Fruit fly (Drosophila melanogaster) whole organism, embryonic: ENCODE measurements around the gene Glt.

ENCODE experiments used
- BEAF-32 ChIP-seq: fragments of 200-800 bp; sonication (Bioruptor generic); optimal IDR thresholded peaks from 3 replicates; lab custom pipeline; 2017; ENCODE audit warnings: missing biosample characterization, missing genetic modification characterization, mild to moderate bottlenecking, moderate library complexity, missing genetic modification reagents
- Bgb ChIP-seq: fragments of 200-800 bp; sonication (Bioruptor generic); IDR thresholded peaks from 2 replicates; pipeline ENCODE4 v1.3.6; 2022; ENCODE audit warnings: missing biosample characterization, missing genetic modification characterization; ENCODE audit not compliant: partially characterized antibody
- BtbVII ChIP-seq: fragments of 200-800 bp; sonication (Bioruptor generic); optimal IDR thresholded peaks from 3 replicates; lab custom pipeline; 2017; ENCODE audit warnings: missing biosample characterization, mild to moderate bottlenecking, missing genetic modification characterization
- CG10267 ChIP-seq: fragments of 200-800 bp; sonication (Bioruptor generic); optimal IDR thresholded peaks from 2 replicates; lab custom pipeline; 2018; ENCODE audit warnings: missing biosample characterization, mild to moderate bottlenecking, missing genetic modification characterization, moderate library complexity
- CG12155 ChIP-seq: fragments of 200-800 bp; sonication (Bioruptor generic); optimal IDR thresholded peaks from 3 replicates; lab custom pipeline; 2016; ENCODE audit warnings: missing biosample characterization, missing genetic modification characterization
- CG12299 ChIP-seq: fragments of 200-800 bp; sonication (Bioruptor generic); optimal IDR thresholded peaks from 2 replicates; lab custom pipeline; 2018; ENCODE audit warnings: missing biosample characterization, mild to moderate bottlenecking, missing genetic modification characterization
- CG12659 ChIP-seq: fragments of 200-800 bp; sonication (Bioruptor generic); optimal IDR thresholded peaks from 3 replicates; lab custom pipeline; 2017; ENCODE audit warnings: mild to moderate bottlenecking, missing biosample characterization, missing genetic modification reagents, missing genetic modification characterization
- CG13287 ChIP-seq: fragments of 200-800 bp; sonication (Bioruptor generic); IDR thresholded peaks from 2 replicates; pipeline ENCODE4 v1.3.6; 2022; ENCODE audit warnings: missing biosample characterization, missing genetic modification characterization; ENCODE audit not compliant: partially characterized antibody
- CG14710 ChIP-seq: fragments of 200-800 bp; sonication (Bioruptor generic); optimal IDR thresholded peaks from 3 replicates; lab custom pipeline; 2019; ENCODE audit warnings: missing biosample characterization, mild to moderate bottlenecking, missing genetic modification characterization, moderate library complexity
- CG15073 ChIP-seq: fragments of 200-800 bp; sonication (Bioruptor generic); optimal IDR thresholded peaks from 2 replicates; lab custom pipeline; 2016; ENCODE audit warnings: missing biosample characterization, missing genetic modification characterization
- CG15601 ChIP-seq: fragments of 200-800 bp; sonication (Bioruptor generic); optimal IDR thresholded peaks from 3 replicates; lab custom pipeline; 2019; ENCODE audit warnings: missing biosample characterization, mild to moderate bottlenecking, missing genetic modification characterization, moderate library complexity
- CG16813 ChIP-seq: fragments of 200-800 bp; sonication (Bioruptor generic); IDR thresholded peaks from 3 replicates; pipeline ENCODE4 v1.3.6; 2022; ENCODE audit warnings: missing biosample characterization, missing genetic modification characterization; ENCODE audit not compliant: partially characterized antibody
- CG17361 ChIP-seq: fragments of 200-800 bp; sonication (Bioruptor generic); IDR thresholded peaks from 3 replicates; pipeline ENCODE4 v1.3.6; 2022; ENCODE audit warnings: missing biosample characterization, missing genetic modification characterization
- CG17385 ChIP-seq: fragments of 200-800 bp; sonication (Bioruptor generic); optimal IDR thresholded peaks from 3 replicates; lab custom pipeline; 2018; ENCODE audit warnings: missing biosample characterization, mild to moderate bottlenecking, missing genetic modification characterization
- CG17829 ChIP-seq: fragments of 200-800 bp; optimal IDR thresholded peaks from 2 replicates; lab custom pipeline; 2019; ENCODE audit warnings: missing biosample characterization, mild to moderate bottlenecking, missing genetic modification characterization, moderate library complexity
- CG2116 ChIP-seq: fragments of 200-800 bp; sonication (Bioruptor generic); optimal IDR thresholded peaks from 3 replicates; lab custom pipeline; 2018; ENCODE audit warnings: missing biosample characterization, mild to moderate bottlenecking, missing genetic modification characterization
- CG2129 ChIP-seq: fragments of 200-800 bp; sonication (Bioruptor generic); IDR thresholded peaks from 2 replicates; pipeline ENCODE4 v1.3.6; 2022; ENCODE audit warnings: missing biosample characterization, missing genetic modification characterization; ENCODE audit not compliant: partially characterized antibody
- CG34224 ChIP-seq: fragments of 200-800 bp; sonication (Bioruptor generic); IDR thresholded peaks from 3 replicates; pipeline ENCODE4 v1.3.6; 2022; ENCODE audit warnings: missing biosample characterization, missing genetic modification characterization; ENCODE audit not compliant: partially characterized antibody
- CG4820 ChIP-seq: fragments of 200-800 bp; sonication (Bioruptor generic); optimal IDR thresholded peaks from 3 replicates; lab custom pipeline; 2016; ENCODE audit warnings: missing biosample characterization, missing genetic modification characterization
- CG6765 ChIP-seq: fragments of 200-800 bp; sonication (Bioruptor generic); optimal IDR thresholded peaks from 3 replicates; lab custom pipeline; 2017; ENCODE audit warnings: missing biosample characterization, mild to moderate bottlenecking, missing genetic modification characterization
- CG9932 ChIP-seq: fragments of 200-800 bp; sonication (Bioruptor generic); IDR thresholded peaks from 2 replicates; pipeline ENCODE4 v1.3.6; 2022; ENCODE audit warnings: missing biosample characterization, missing genetic modification characterization
- Dll ChIP-seq: fragments of 200-800 bp; sonication (Bioruptor generic); IDR thresholded peaks from 4 replicates; pipeline ENCODE4 v1.3.6; 2022; ENCODE audit warnings: missing biosample characterization, missing genetic modification characterization; ENCODE audit not compliant: partially characterized antibody
- Doc2 ChIP-seq: fragments of 200-800 bp; sonication (Bioruptor generic); IDR thresholded peaks from 2 replicates; pipeline ENCODE4 v1.3.6; 2022; ENCODE audit warnings: missing biosample characterization, missing genetic modification characterization
- Dp ChIP-seq: fragments of 200-800 bp; sonication (Bioruptor generic); optimal IDR thresholded peaks from 2 replicates; lab custom pipeline; 2018; ENCODE audit warnings: missing biosample characterization, mild to moderate bottlenecking, missing genetic modification characterization, moderate library complexity
- Lhr ChIP-seq: fragments of 200-800 bp; sonication (Bioruptor generic); optimal IDR thresholded peaks from 3 replicates; lab custom pipeline; 2017; ENCODE audit warnings: mild to moderate bottlenecking, missing biosample characterization, missing genetic modification reagents, missing genetic modification characterization
- MBD-R2 ChIP-seq: fragments of 200-800 bp; sonication (Bioruptor generic); IDR thresholded peaks from 2 replicates; pipeline ENCODE4 v1.3.6; 2022; ENCODE audit warnings: missing biosample characterization, missing genetic modification characterization
- MESR4 ChIP-seq: fragments of 200-800 bp; sonication (Bioruptor generic); optimal IDR thresholded peaks from 2 replicates; lab custom pipeline; 2018; ENCODE audit warnings: missing biosample characterization, mild to moderate bottlenecking, missing genetic modification characterization, moderate library complexity
- Nf-YA ChIP-seq: fragments of 200-800 bp; sonication (Bioruptor generic); IDR thresholded peaks from 2 replicates; pipeline ENCODE4 v1.3.6; 2022; ENCODE audit warnings: missing biosample characterization, missing genetic modification characterization
- Opbp ChIP-seq: fragments of 200-800 bp; sonication (Bioruptor generic); IDR thresholded peaks from 3 replicates; pipeline ENCODE4 v1.3.6; 2022; ENCODE audit warnings: missing biosample characterization, missing genetic modification characterization; ENCODE audit not compliant: partially characterized antibody
- Rx ChIP-seq: fragments of 200-800 bp; sonication (Bioruptor generic); IDR thresholded peaks from 2 replicates; pipeline ENCODE4 v1.3.6; 2022; ENCODE audit warnings: missing biosample characterization, missing genetic modification characterization
- Scr ChIP-seq: fragments of 200-800 bp; sonication (Bioruptor generic); IDR thresholded peaks from 2 replicates; pipeline ENCODE4 v1.3.6; 2022; ENCODE audit warnings: missing biosample characterization, missing genetic modification characterization; ENCODE audit not compliant: partially characterized antibody
- Spps ChIP-seq: fragments of 200-800 bp; sonication (Bioruptor generic); optimal IDR thresholded peaks from 2 replicates; lab custom pipeline; 2018; ENCODE audit warnings: missing biosample characterization, mild to moderate bottlenecking, missing genetic modification characterization
- YL-1 ChIP-seq: fragments of 200-800 bp; sonication (Bioruptor generic); optimal IDR thresholded peaks from 3 replicates; lab custom pipeline; 2017; ENCODE audit warnings: missing biosample characterization, mild to moderate bottlenecking, missing genetic modification characterization
- bbx ChIP-seq: fragments of 200-800 bp; sonication (Bioruptor generic); IDR thresholded peaks from 2 replicates; pipeline ENCODE4 v1.3.6; 2022; ENCODE audit warnings: missing biosample characterization, missing genetic modification characterization; ENCODE audit not compliant: partially characterized antibody
- chinmo ChIP-seq: fragments of 200-800 bp; sonication (Bioruptor generic); IDR thresholded peaks from 4 replicates; pipeline ENCODE4 v1.3.6; 2022; ENCODE audit warnings: missing biosample characterization, missing genetic modification characterization; ENCODE audit not compliant: partially characterized antibody
- eyg ChIP-seq: fragments of 200-800 bp; sonication (Bioruptor generic); optimal IDR thresholded peaks from 3 replicates; lab custom pipeline; 2016; ENCODE audit warnings: missing biosample characterization, missing genetic modification characterization
- gsb-n ChIP-seq: fragments of 200-800 bp; sonication (Bioruptor generic); optimal IDR thresholded peaks from 3 replicates; lab custom pipeline; 2018; ENCODE audit warnings: missing biosample characterization, mild to moderate bottlenecking, missing genetic modification characterization
- knrl ChIP-seq: fragments of 200-800 bp; sonication (Bioruptor generic); IDR thresholded peaks from 3 replicates; pipeline ENCODE4 v1.3.6; 2022; ENCODE audit warnings: missing biosample characterization, missing genetic modification characterization; ENCODE audit not compliant: partially characterized antibody
- phol ChIP-seq: fragments of 200-800 bp; sonication (Bioruptor generic); optimal IDR thresholded peaks from 3 replicates; lab custom pipeline; 2018; ENCODE audit warnings: missing biosample characterization, mild to moderate bottlenecking, missing genetic modification characterization, moderate library complexity
- row ChIP-seq: fragments of 200-800 bp; sonication (Bioruptor generic); IDR thresholded peaks from 3 replicates; pipeline ENCODE4 v1.3.6; 2022; ENCODE audit warnings: missing biosample characterization, missing genetic modification characterization
- salm ChIP-seq: fragments of 200-800 bp; sonication (Bioruptor generic); optimal IDR thresholded peaks from 2 replicates; lab custom pipeline; 2018; ENCODE audit warnings: missing biosample characterization, mild to moderate bottlenecking, missing genetic modification characterization
- sens ChIP-seq: fragments of 200-800 bp; sonication (Bioruptor generic); peaks from one replicate; lab custom pipeline; 2016; ENCODE audit warnings: missing biosample characterization, missing genetic modification characterization
- sna ChIP-seq: fragments of 200-800 bp; sonication (Bioruptor generic); IDR thresholded peaks from 2 replicates; pipeline ENCODE4 v1.3.6; 2022; ENCODE audit warnings: missing biosample characterization, missing genetic modification characterization; ENCODE audit not compliant: partially characterized antibody
- stwl ChIP-seq: fragments of 200-800 bp; sonication (Bioruptor generic); optimal IDR thresholded peaks from 3 replicates; lab custom pipeline; 2018; ENCODE audit warnings: missing biosample characterization, mild to moderate bottlenecking, missing genetic modification characterization, moderate library complexity
- tio ChIP-seq: fragments of 200-800 bp; sonication (Bioruptor generic); optimal IDR thresholded peaks from 2 replicates; lab custom pipeline; 2017; ENCODE audit warnings: missing biosample characterization, missing genetic modification characterization, inconsistent platforms
- tna ChIP-seq: fragments of 200-800 bp; sonication (Bioruptor generic); IDR thresholded peaks from 2 replicates; pipeline ENCODE4 v1.3.6; 2022; ENCODE audit warnings: missing biosample characterization, missing genetic modification characterization; ENCODE audit not compliant: partially characterized antibody
- trem ChIP-seq: fragments of 200-800 bp; optimal IDR thresholded peaks from 3 replicates; lab custom pipeline; 2019; ENCODE audit warnings: missing biosample characterization, mild to moderate bottlenecking, missing genetic modification characterization, moderate library complexity

Gene Glt

DNA sequence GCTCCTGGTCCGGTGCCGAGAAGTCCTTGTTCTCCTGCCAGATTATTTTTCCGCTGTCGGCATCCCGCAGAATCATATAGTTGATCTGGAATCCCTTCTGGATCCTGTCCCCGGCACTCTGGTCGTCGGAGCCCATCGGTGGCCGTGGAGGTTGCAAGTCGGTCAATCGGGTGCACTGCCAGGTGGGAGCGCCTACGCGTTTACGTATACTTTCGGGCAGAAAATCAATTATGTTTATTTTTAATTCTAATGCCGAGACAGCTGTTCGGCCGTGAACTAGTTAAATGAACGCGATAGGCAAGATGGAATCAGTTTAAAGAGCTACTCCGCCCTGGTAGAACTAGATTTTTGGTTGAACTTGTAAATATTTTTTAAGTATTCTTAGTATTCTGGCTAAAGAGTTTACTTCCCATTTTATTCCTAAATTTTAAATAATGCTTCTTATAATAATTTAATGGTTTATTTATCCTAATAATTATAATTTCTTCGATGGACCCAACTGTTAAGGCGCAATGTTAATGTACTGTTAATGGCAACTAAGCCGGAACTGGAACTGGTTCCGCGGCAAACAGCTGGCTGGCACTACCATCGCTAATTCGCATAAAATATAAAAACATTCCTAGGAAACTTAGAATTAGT lies 13.3 kb downstream of the Glt start, which contains the start of the genes PrBP and Trs23 (continued):
- peak; percentile 49 for TF ChIP-seq stwl
- TF ChIP-seq phol (tag; lab: Kevin White, UChicago), result peak; percentile 3
- peak; percentile 3 for TF ChIP-seq CG10267 (tag; lab: Kevin White, UChicago)
- TF ChIP-seq salm (tag; lab: Kevin White, UChicago), result no peak
- no peak for TF ChIP-seq bbx (GFP tag; lab: Robert Waterston, UW)
- TF ChIP-seq Rx (GFP tag; lab: Robert Waterston, UW), result no peak
- no peak for TF ChIP-seq Spps (tag; lab: Kevin White, UChicago)
- TF ChIP-seq gsb-n (tag; lab: Kevin White, UChicago), result peak; percentile 60
- no peak for TF ChIP-seq Nf-YA (GFP tag; lab: Robert Waterston, UW)
- no peak for TF ChIP-seq CG6765 (GFP tag; lab: Kevin White, UChicago)
- TF ChIP-seq chinmo (GFP tag; lab: Robert Waterston, UW), result peak; percentile 42; the same call in 1 of the 4 replicates
- peak; percentile 19 for TF ChIP-seq Dp (GFP tag; lab: Kevin White, UChicago)
- peak; percentile 23 for TF ChIP-seq sens (GFP tag; lab: Kevin White, UChicago)
- no peak for TF ChIP-seq CG17385 (GFP tag; lab: Kevin White, UChicago)
- no peak for TF ChIP-seq Doc2 (GFP tag; lab: Robert Waterston, UW)
- TF ChIP-seq CG9932 (GFP tag; lab: Robert Waterston, UW), result no peak
- TF ChIP-seq CG17361 (GFP tag; lab: Robert Waterston, UW), result peak; percentile 36; the same call in 1 of the 3 replicates
- TF ChIP-seq Bgb, result peak; percentile 36; the same call in 1 of the 2 replicates
- no peak for TF ChIP-seq sna (GFP tag; lab: Robert Waterston, UW)
- peak; percentile 67 for TF ChIP-seq Scr (GFP tag; lab: Robert Waterston, UW)
- peak; percentile 34 for TF ChIP-seq CG14710
- peak; percentile 78 for TF ChIP-seq knrl (GFP tag; lab: Robert Waterston, UW)
- TF ChIP-seq BtbVII (GFP tag; lab: Kevin White, UChicago), result no peak
- TF ChIP-seq eyg, result no peak
- no peak for TF ChIP-seq CG12299
- TF ChIP-seq CG12659 (GFP tag; lab: Kevin White, UChicago), result peak; percentile 45
- TF ChIP-seq CG15601, result peak; percentile 26
- 0 out of 3 replicates have a peak, but pooled peaks have one; percentile 11 for TF ChIP-seq Opbp (GFP tag; lab: Robert Waterston, UW)
- 0 out of 3 replicates have a peak, but pooled peaks have one; percentile 37 for TF ChIP-seq CG16813 (GFP tag; lab: Robert Waterston, UW)
- peak; percentile 42 for TF ChIP-seq MESR4 (GFP tag; lab: Kevin White, UChicago)
- TF ChIP-seq CG2129 (GFP tag; lab: Robert Waterston, UW), result no peak
- TF ChIP-seq YL-1 (GFP tag; lab: Kevin White, UChicago), result peak; percentile 54
- peak; percentile 43 for TF ChIP-seq CG13287 (GFP tag; lab: Robert Waterston, UW)
- peak; percentile 33; the same call in 1 of the 3 replicates for TF ChIP-seq CG34224 (GFP tag; lab: Robert Waterston, UW)
- TF ChIP-seq MBD-R2 (GFP tag; lab: Robert Waterston, UW), result peak; percentile 38; the same call in 1 of the 2 replicates
- TF ChIP-seq trem (tag; lab: Kevin White, UChicago), result peak; percentile 44
- TF ChIP-seq tio, result no peak
- peak; percentile 72 for TF ChIP-seq BEAF-32
- TF ChIP-seq CG12155, result no peak
- TF ChIP-seq Dll (GFP tag; lab: Robert Waterston, UW), result peak; percentile 71; the same call in 3 of the 4 replicates
- TF ChIP-seq CG2116 (GFP tag; lab: Kevin White, UChicago), result no peak
- no peak for TF ChIP-seq CG15073 (GFP tag; lab: Kevin White, UChicago)
- TF ChIP-seq tna, result no peak
- peak; percentile 32 for TF ChIP-seq Lhr (GFP tag; lab: Kevin White, UChicago)
- peak; percentile 32 for TF ChIP-seq CG17829
- peak; percentile 54 for TF ChIP-seq row (GFP tag; lab: Robert Waterston, UW)
- TF ChIP-seq CG4820 (GFP tag; lab: Kevin White, UChicago), result no peak
